Worm (Caenorhabditis elegans): ENCODE measurements around the gene Y57G11C.51.

The Y57G11C.51 gene

ce11 chrIV:14799186-14799585 is 24.8 kb upstream of the Y57G11C.51 start, which contains the start of gene Y57G11C.14:
TSS of gene Y57G11C.14 (plus strand) at chrIV:14799311.
- no peak for TF ChIP-seq pag-3 (tag; optimal IDR thresholded peaks at IDR 0.05; ENCODE audit: borderline replicate concordance)
- no peak for TF ChIP-seq K02D7.2 (tag; optimal IDR thresholded peaks at IDR 0.05)

- TF ChIP-seq hlh-30 (tag; optimal IDR thresholded peaks at IDR 0.05; ENCODE audit: insufficient read depth), result no peak
- no peak for TF ChIP-seq sox-2 (GFP tag; IDR thresholded peaks at IDR 0.05)
- TF ChIP-seq sox-4 (tag; optimal IDR thresholded peaks at IDR 0.05), result no peak
- no peak for TF ChIP-seq hlh-8 (tag; optimal IDR thresholded peaks at IDR 0.05)
- no peak for TF ChIP-seq dve-1 (tag; optimal IDR thresholded peaks at IDR 0.05)
- TF ChIP-seq tbx-7 (tag; optimal IDR thresholded peaks at IDR 0.05), result no peak
- no peak for TF ChIP-seq tbx-2 (tag; optimal IDR thresholded peaks at IDR 0.05)
- no peak for TF ChIP-seq ceh-22 (tag; optimal IDR thresholded peaks at IDR 0.05)
- no peak for TF ChIP-seq fkh-10 (GFP tag; optimal IDR thresholded peaks at IDR 0.05)
- TF ChIP-seq ceh-45 (GFP tag; IDR thresholded peaks at IDR 0.05), result no peak
- TF ChIP-seq ceh-18 (tag; optimal IDR thresholded peaks at IDR 0.05), result no peak
- no peak for TF ChIP-seq Y22D7AL.16 (tag; optimal IDR thresholded peaks at IDR 0.05)
- TF ChIP-seq hlh-6 (tag; optimal IDR thresholded peaks at IDR 0.05), result no peak
- no peak for TF ChIP-seq pha-2 (tag; optimal IDR thresholded peaks at IDR 0.05)
- no peak for TF ChIP-seq hlh-15 (tag; optimal IDR thresholded peaks at IDR 0.05)
Observed at ce11 chrIV:14797849-14798248, 23.5 kb upstream of the Y57G11C.51 start, which contains the start of gene arl-8. TSS of gene arl-8 (plus strand) at chrIV:14798149.

ce11 chrIV:14797354-14797753 is 23.0 kb upstream of the Y57G11C.51 start, which contains the start of the genes Y57G11C.1147 and nuo-3:
TSS of gene Y57G11C.1147 (minus strand) at chrIV:14797514.
TSS of gene nuo-3 (minus strand) at chrIV:14797544.
- TF ChIP-seq Y22D7AL.16 (tag; optimal IDR thresholded peaks at IDR 0.05) (no peak), nfya-1 (tag; optimal IDR thresholded peaks at IDR 0.05) (peak; percentile 16), lin-11 (tag; optimal IDR thresholded peaks at IDR 0.05) (no peak), elt-4 (tag; optimal IDR thresholded peaks at IDR 0.05) (no peak), odd-2 (tag; optimal IDR thresholded peaks at IDR 0.05) (no peak), ceh-9 (tag; optimal IDR thresholded peaks at IDR 0.05) (no peak)

- TF ChIP-seq lim-6 (tag; optimal IDR thresholded peaks at IDR 0.05) (no peak), hlh-13 (GFP tag; optimal IDR thresholded peaks at IDR 0.05) (no peak), ceh-31 (tag; optimal IDR thresholded peaks at IDR 0.05) (no peak), lin-11 (tag; optimal IDR thresholded peaks at IDR 0.05) (no peak), ceh-30 (tag; optimal IDR thresholded peaks at IDR 0.05) (no peak), fkh-6 (tag; optimal IDR thresholded peaks at IDR 0.05) (no peak)
Observed at ce11 chrIV:14795918-14796488, 21.6 kb upstream of the Y57G11C.51 start, which contains the start of gene coq-3. TSS of gene coq-3 (minus strand) at chrIV:14796324.

- TF ChIP-seq dmd-4 (tag; optimal IDR thresholded peaks at IDR 0.05; ENCODE audit: borderline replicate concordance) (no peak), lin-11 (tag; optimal IDR thresholded peaks at IDR 0.05) (no peak), C38D4.7 (GFP tag; optimal IDR thresholded peaks at IDR 0.05) (peak; percentile 1), ceh-45 (GFP tag; IDR thresholded peaks at IDR 0.05) (no peak), ceh-2 (tag; optimal IDR thresholded peaks at IDR 0.05) (no peak), ceh-31 (tag; optimal IDR thresholded peaks at IDR 0.05) (peak; percentile 63), Y22D7AL.16 (tag; optimal IDR thresholded peaks at IDR 0.05) (no peak), fkh-10 (GFP tag; optimal IDR thresholded peaks at IDR 0.05) (peak; percentile 34), gmeb-2 (tag; optimal IDR thresholded peaks at IDR 0.05) (no peak), sox-2 (GFP tag; IDR thresholded peaks at IDR 0.05) (no peak), che-1 (tag; optimal IDR thresholded peaks at IDR 0.05) (no peak), elt-4 (tag; optimal IDR thresholded peaks at IDR 0.05) (no peak), nhr-232 (tag; optimal IDR thresholded peaks at IDR 0.05) (no peak), ceh-14 (tag; optimal IDR thresholded peaks at IDR 0.05) (peak; percentile 7), odd-2 (tag; optimal IDR thresholded peaks at IDR 0.05) (no peak), ztf-16 (tag; optimal IDR thresholded peaks at IDR 0.05) (no peak), ttx-3 (tag; optimal IDR thresholded peaks at IDR 0.05) (no peak), unc-86 (tag; optimal IDR thresholded peaks at IDR 0.05) (no peak), lim-6 (tag; optimal IDR thresholded peaks at IDR 0.05) (no peak), sdc-2 (tag; optimal IDR thresholded peaks at IDR 0.05) (no peak), pag-3 (tag; optimal IDR thresholded peaks at IDR 0.05; ENCODE audit: borderline replicate concordance) (no peak), pqm-1 (tag; optimal IDR thresholded peaks at IDR 0.05) (no peak), pax-1 (tag; optimal IDR thresholded peaks at IDR 0.05) (no peak), ceh-30 (tag; optimal IDR thresholded peaks at IDR 0.05) (no peak), npax-4 (tag; optimal IDR thresholded peaks at IDR 0.05) (no peak), hlh-13 (GFP tag; optimal IDR thresholded peaks at IDR 0.05) (no peak), zip-5 (tag; optimal IDR thresholded peaks at IDR 0.05) (no peak)
Observed at ce11 chrIV:14793900-14794624, 19.7 kb upstream of the Y57G11C.51 start.

All from whole organism, late embryonic.